Worm (Caenorhabditis elegans) whole organism, mixed stage, embryonic: ENCODE measurements around the gene Y57G7A.5.

ENCODE experiments used
- M03D4.4 ChIP-seq: sonication (generic microtip); optimal IDR thresholded peaks from 2 replicates; lab custom pipeline; 2017; ENCODE audit warnings: mild to moderate bottlenecking, missing genetic modification characterization, missing compliant biosample characterization
- bed-3 ChIP-seq: fragments of 200-800 bp; sonication (Bioruptor generic); optimal IDR thresholded peaks from 3 replicates; lab custom pipeline; 2018; ENCODE audit warnings: mild to moderate bottlenecking, missing genetic modification characterization, moderate library complexity, missing compliant biosample characterization
- blmp-1 ChIP-seq: fragments of 150-350 bp; optimal IDR thresholded peaks from 2 replicates; lab custom pipeline; 2014; ENCODE audit warnings: missing biosample characterization, missing genetic modification characterization
- ceh-39 ChIP-seq: fragments of 150-350 bp; optimal IDR thresholded peaks from 2 replicates; lab custom pipeline; 2014; ENCODE audit warnings: missing biosample characterization, missing genetic modification characterization
- cnd-1 ChIP-seq: fragments of 200-800 bp; sonication (Bioruptor generic); optimal IDR thresholded peaks from 2 replicates; lab custom pipeline; 2018; ENCODE audit warnings: mild to moderate bottlenecking, missing genetic modification characterization, missing compliant biosample characterization
- drap-1 ChIP-seq: fragments of 200-800 bp; sonication (Bioruptor generic); optimal IDR thresholded peaks from 3 replicates; lab custom pipeline; 2018; ENCODE audit warnings: mild to moderate bottlenecking, missing genetic modification characterization, missing compliant biosample characterization
- elt-1 ChIP-seq: sonication (generic microtip); optimal IDR thresholded peaks from 2 replicates; lab custom pipeline; 2017; ENCODE audit warnings: missing genetic modification characterization, mild to moderate bottlenecking, missing compliant biosample characterization, antibody characterized with exemption, moderate library complexity, borderline replicate concordance; ENCODE audit not compliant: insufficient read depth
- elt-3 ChIP-seq: fragments of 150-350 bp; optimal IDR thresholded peaks from 2 replicates; lab custom pipeline; 2014; ENCODE audit warnings: missing biosample characterization, missing genetic modification characterization
- flh-1 ChIP-seq: fragments of 200-800 bp; sonication (Bioruptor generic); optimal IDR thresholded peaks from 2 replicates; lab custom pipeline; 2018; ENCODE audit warnings: mild to moderate bottlenecking, missing genetic modification characterization, moderate library complexity, missing compliant biosample characterization
- ham-2 ChIP-seq: fragments of 200-800 bp; sonication (Bioruptor generic); optimal IDR thresholded peaks from 2 replicates; lab custom pipeline; 2018; ENCODE audit warnings: mild to moderate bottlenecking, missing genetic modification characterization, missing compliant biosample characterization
- lin-32 ChIP-seq: fragments of 200-800 bp; sonication (Bioruptor generic); optimal IDR thresholded peaks from 2 replicates; lab custom pipeline; 2018; ENCODE audit warnings: mild to moderate bottlenecking, missing genetic modification characterization, missing compliant biosample characterization
- mab-5 ChIP-seq: fragments of 150-350 bp; optimal IDR thresholded peaks from 2 replicates; lab custom pipeline; 2014; ENCODE audit warnings: missing biosample characterization, missing genetic modification characterization
- mep-1 ChIP-seq: fragments of 150-350 bp; optimal IDR thresholded peaks from 2 replicates; lab custom pipeline; 2017; ENCODE audit warnings: missing biosample characterization, missing genetic modification reagents, missing genetic modification characterization, inconsistent platforms
- nhr-12 ChIP-seq: fragments of 150-350 bp; optimal IDR thresholded peaks from 2 replicates; lab custom pipeline; 2014; ENCODE audit warnings: missing biosample characterization, missing genetic modification characterization
- nhr-2 ChIP-seq: fragments of 150-350 bp; optimal IDR thresholded peaks from 2 replicates; lab custom pipeline; 2014; ENCODE audit warnings: missing biosample characterization, missing genetic modification characterization
- pha-4 ChIP-seq: fragments of 150-350 bp; optimal IDR thresholded peaks from 2 replicates; lab custom pipeline; 2018; ENCODE audit warnings: missing biosample characterization, missing genetic modification reagents, missing genetic modification characterization
- sem-2 ChIP-seq: fragments of 200-800 bp; sonication (Bioruptor generic); optimal IDR thresholded peaks from 2 replicates; lab custom pipeline; 2018; ENCODE audit warnings: mild to moderate bottlenecking, missing genetic modification characterization, missing compliant biosample characterization
- snpc-4 ChIP-seq: fragments of 150-350 bp; optimal IDR thresholded peaks from 2 replicates; lab custom pipeline; 2014; ENCODE audit warnings: missing biosample characterization, missing genetic modification characterization
- unc-120 ChIP-seq: sonication (generic microtip); optimal IDR thresholded peaks from 2 replicates; lab custom pipeline; 2017; ENCODE audit warnings: missing genetic modification characterization, missing compliant biosample characterization; ENCODE audit not compliant: poor library complexity, severe bottlenecking
- unc-62 ChIP-seq: fragments of 150-350 bp; optimal IDR thresholded peaks from 2 replicates; lab custom pipeline; 2014; ENCODE audit warnings: missing biosample characterization, missing genetic modification reagents, missing genetic modification characterization
- ztf-11 ChIP-seq: fragments of 150-350 bp; optimal IDR thresholded peaks from 2 replicates; lab custom pipeline; 2014; ENCODE audit warnings: missing biosample characterization, missing genetic modification characterization

Y57G7A.5 gene

DNA sequence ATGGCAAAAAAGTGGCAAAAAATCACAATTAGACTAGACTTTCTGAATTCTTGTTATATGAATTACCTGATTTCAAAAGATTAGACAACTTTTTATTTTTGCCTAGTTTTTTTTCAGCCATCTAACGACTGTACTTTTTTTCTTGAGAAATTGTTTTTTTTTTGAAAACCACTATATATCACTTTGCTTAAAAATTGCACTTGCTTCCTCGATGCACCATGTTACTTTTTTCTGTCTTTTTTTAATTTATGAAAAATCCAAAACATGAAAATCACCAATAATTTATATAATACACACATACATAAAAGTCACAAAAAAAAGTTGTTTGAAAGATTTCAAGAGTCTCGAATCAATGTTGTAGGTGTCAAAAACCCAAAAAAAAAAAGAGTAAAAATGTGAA is 42.4 kb downstream of the Y57G7A.5 start:
- TF ChIP-seq nhr-2 (no peak), flh-1 (GFP tag; lab: Kevin White, UChicago) (no peak)

DNA sequence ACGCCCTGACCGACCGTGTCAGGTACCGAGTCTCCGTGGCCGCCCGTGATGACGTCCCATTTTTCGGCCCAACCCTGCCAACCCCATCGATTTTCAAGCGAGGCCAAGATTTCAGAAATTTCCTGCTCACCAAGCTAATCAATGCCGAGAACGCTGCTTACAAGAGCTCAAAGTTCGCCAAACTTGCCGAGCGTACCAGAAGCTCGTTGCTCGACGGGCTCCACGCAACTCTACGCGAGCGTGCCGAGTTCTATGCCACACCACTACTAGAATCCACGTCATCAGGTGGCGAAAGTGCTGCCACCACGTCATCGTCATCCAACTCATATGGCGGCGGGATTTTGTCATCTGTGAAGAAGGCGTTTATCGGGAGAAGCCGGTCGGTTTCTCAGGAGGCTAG is 46.4 kb downstream of the Y57G7A.5 start:
- TF ChIP-seq M03D4.4 (tag; lab: Kevin White, UChicago), result no peak
- no peak for TF ChIP-seq flh-1 (GFP tag; lab: Kevin White, UChicago)
- no peak for TF ChIP-seq sem-2 (GFP tag; lab: Kevin White, UChicago)
- TF ChIP-seq ham-2 (GFP tag; lab: Kevin White, UChicago), result no peak
- TF ChIP-seq bed-3 (GFP tag; lab: Kevin White, UChicago), result no peak
- no peak for TF ChIP-seq pha-4 (tag; lab: Kevin White, UChicago)
- TF ChIP-seq cnd-1, result no peak
- no peak for TF ChIP-seq drap-1 (GFP tag; lab: Kevin White, UChicago)
- no peak for TF ChIP-seq elt-1
- TF ChIP-seq snpc-4 (tag; lab: Kevin White, UChicago), result no peak
- TF ChIP-seq blmp-1, result no peak
- no peak for TF ChIP-seq elt-3
- TF ChIP-seq ceh-39 (tag; lab: Kevin White, UChicago), result no peak
- no peak for TF ChIP-seq lin-32 (GFP tag; lab: Kevin White, UChicago)
- TF ChIP-seq mab-5 (tag; lab: Kevin White, UChicago), result no peak
- TF ChIP-seq mep-1, result no peak
- TF ChIP-seq nhr-12 (tag; lab: Kevin White, UChicago), result no peak
- no peak for TF ChIP-seq unc-120 (tag; lab: Kevin White, UChicago)
- TF ChIP-seq unc-62 (GFP tag; lab: Kevin White, UChicago), result no peak
- no peak for TF ChIP-seq ztf-11 (tag; lab: Kevin White, UChicago)
